Worm (Caenorhabditis elegans) whole organism, L4 larva: ENCODE measurements around the gene K03A11.1.
A peak's percentile ranks its signal among the peaks of the same experiment; 100 is the strongest.

Experiments used
- arid-1 ChIP-seq: fragments of 200-800 bp; sonication (Bioruptor generic); conservative IDR thresholded peaks from 2 replicates; pipeline ENCODE4 v1.3.6; 2022; ENCODE audit warnings: missing genetic modification reagents, missing genetic modification characterization, missing compliant biosample characterization
- daf-19 ChIP-seq: fragments of 200-800 bp; sonication (Bioruptor generic); conservative IDR thresholded peaks from 2 replicates; pipeline ENCODE4 v1.3.6; 2022; ENCODE audit warnings: missing genetic modification characterization, missing compliant biosample characterization
- lin-13 ChIP-seq: fragments of 150-350 bp; optimal IDR thresholded peaks from 2 replicates; lab custom pipeline; 2014; ENCODE audit warnings: missing biosample characterization, missing genetic modification reagents, missing genetic modification characterization
- lin-15B ChIP-seq: fragments of 150-350 bp; sonication (generic microtip); optimal IDR thresholded peaks from 3 replicates; lab custom pipeline; 2014; ENCODE audit warnings: missing biosample characterization, missing genetic modification characterization
- nhr-10 ChIP-seq: fragments of 150-350 bp; optimal IDR thresholded peaks from 2 replicates; lab custom pipeline; 2014; ENCODE audit warnings: missing biosample characterization, missing genetic modification characterization

Gene K03A11.1

DNA sequence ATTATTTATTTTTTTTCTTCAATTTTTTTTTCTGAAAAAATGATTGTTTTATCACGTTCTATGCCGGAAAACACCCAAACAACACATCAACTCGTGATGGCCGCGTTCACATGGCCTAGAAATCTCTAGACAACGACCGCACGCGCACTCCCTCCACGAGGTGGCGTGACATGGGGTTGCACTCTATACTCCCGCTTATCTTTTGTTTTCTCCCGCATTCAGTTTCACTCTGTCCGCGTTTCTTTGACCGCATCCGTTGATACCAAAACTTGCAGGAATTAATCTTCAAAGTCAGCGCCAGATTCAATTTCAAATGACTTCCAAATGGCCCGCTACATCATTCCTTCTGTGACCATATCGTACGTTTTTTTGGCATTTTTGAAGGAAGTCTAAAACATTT lies 53.5 kb downstream of the K03A11.1 start, which contains the start of gene F17H10.1 (continued):
- TF ChIP-seq daf-19 (GFP tag; lab: Robert Waterston, UW): no peak
- no peak for TF ChIP-seq arid-1 (GFP tag; lab: Robert Waterston, UW)
- no peak for TF ChIP-seq nhr-10 (tag; lab: Kevin White, UChicago)
- no peak for TF ChIP-seq lin-15B
- peak; percentile 67 for TF ChIP-seq lin-13 (GFP tag; lab: Kevin White, UChicago)
